Worm (Caenorhabditis elegans) whole organism, L2 larva: Measurements from ENCODE around the gene F35D2.6.

Source experiments
- C34F6.9 ChIP-seq: fragments of 150-350 bp; optimal IDR thresholded peaks from 2 replicates; lab custom pipeline; 2014; ENCODE audit warnings: missing biosample characterization, missing genetic modification characterization
- F13H6.1 ChIP-seq: sonication (generic microtip); optimal IDR thresholded peaks from 2 replicates; lab custom pipeline; 2016; ENCODE audit warnings: missing genetic modification characterization, missing compliant biosample characterization
- Y55F3AM.14 ChIP-seq: fragments of 200-800 bp; sonication (Bioruptor generic); optimal IDR thresholded peaks from 2 replicates; lab custom pipeline; 2018; ENCODE audit warnings: mild to moderate bottlenecking, missing genetic modification characterization, missing compliant biosample characterization
- ZK546.5 ChIP-seq: sonication (generic microtip); optimal IDR thresholded peaks from 2 replicates; lab custom pipeline; 2017; ENCODE audit warnings: missing biosample characterization, missing genetic modification characterization
- ama-1 ChIP-seq: fragments of 150-350 bp; optimal IDR thresholded peaks from 2 replicates; lab custom pipeline; 2018; ENCODE audit warnings: inconsistent platforms
- blmp-1 ChIP-seq: sonication (generic microtip); optimal IDR thresholded peaks from 2 replicates; lab custom pipeline; 2017; ENCODE audit warnings: missing genetic modification characterization, mild to moderate bottlenecking, missing compliant biosample characterization, antibody characterized with exemption, moderate library complexity; ENCODE audit not compliant: insufficient read depth
- ceh-16 ChIP-seq: fragments of 150-350 bp; optimal IDR thresholded peaks from 2 replicates; lab custom pipeline; 2014; ENCODE audit warnings: missing biosample characterization, missing genetic modification characterization
- crh-2 ChIP-seq: sonication (generic microtip); optimal IDR thresholded peaks from 2 replicates; lab custom pipeline; 2017; ENCODE audit warnings: missing biosample characterization, missing genetic modification characterization
- elt-1 ChIP-seq: fragments of 150-350 bp; optimal IDR thresholded peaks from 2 replicates; lab custom pipeline; 2014; ENCODE audit warnings: missing biosample characterization, missing genetic modification characterization
- elt-3 ChIP-seq: sonication (generic microtip); optimal IDR thresholded peaks from 2 replicates; lab custom pipeline; 2017; ENCODE audit warnings: missing biosample characterization, missing genetic modification characterization
- fos-1 ChIP-seq: fragments of 150-350 bp; optimal IDR thresholded peaks from 2 replicates; lab custom pipeline; 2014; ENCODE audit warnings: missing biosample characterization, missing genetic modification characterization
- gmeb-1 ChIP-seq: fragments of 150-350 bp; optimal IDR thresholded peaks from 2 replicates; lab custom pipeline; 2014; ENCODE audit warnings: missing biosample characterization, missing genetic modification characterization
- lin-11 ChIP-seq: fragments of 150-350 bp; sonication (generic microtip); optimal IDR thresholded peaks from 2 replicates; lab custom pipeline; 2014; ENCODE audit warnings: missing biosample characterization, missing genetic modification characterization, inconsistent platforms, mixed read lengths
- lin-13 ChIP-seq: fragments of 150-350 bp; optimal IDR thresholded peaks from 2 replicates; lab custom pipeline; 2014; ENCODE audit warnings: missing biosample characterization, missing genetic modification reagents, missing genetic modification characterization
- lin-39 ChIP-seq: fragments of 150-350 bp; optimal IDR thresholded peaks from 2 replicates; lab custom pipeline; 2014; ENCODE audit warnings: missing biosample characterization, missing genetic modification reagents, missing genetic modification characterization
- mab-5 ChIP-seq: fragments of 150-350 bp; optimal IDR thresholded peaks from 2 replicates; lab custom pipeline; 2014; ENCODE audit warnings: missing biosample characterization, missing genetic modification characterization
- nhr-10 ChIP-seq: sonication (generic microtip); optimal IDR thresholded peaks from 2 replicates; lab custom pipeline; 2017; ENCODE audit warnings: missing biosample characterization, missing genetic modification characterization
- nhr-11 ChIP-seq: fragments of 150-350 bp; optimal IDR thresholded peaks from 2 replicates; lab custom pipeline; 2014; ENCODE audit warnings: missing biosample characterization, missing genetic modification characterization
- nhr-129 ChIP-seq: fragments of 150-350 bp; optimal IDR thresholded peaks from 2 replicates; lab custom pipeline; 2014; ENCODE audit warnings: missing biosample characterization, missing genetic modification characterization
- nhr-23 ChIP-seq: fragments of 150-350 bp; optimal IDR thresholded peaks from 2 replicates; lab custom pipeline; 2014; ENCODE audit warnings: missing biosample characterization, missing genetic modification reagents, missing genetic modification characterization
- nhr-237 ChIP-seq: fragments of 150-350 bp; optimal IDR thresholded peaks from 2 replicates; lab custom pipeline; 2014; ENCODE audit warnings: missing biosample characterization, missing genetic modification characterization
- nhr-25 ChIP-seq: fragments of 150-350 bp; sonication (generic microtip); optimal IDR thresholded peaks from 3 replicates; lab custom pipeline; 2014; ENCODE audit warnings: missing biosample characterization, missing genetic modification characterization
- nhr-77 ChIP-seq: fragments of 150-350 bp; optimal IDR thresholded peaks from 2 replicates; lab custom pipeline; 2014; ENCODE audit warnings: missing biosample characterization, missing genetic modification characterization
- sem-4 ChIP-seq: fragments of 150-350 bp; optimal IDR thresholded peaks from 2 replicates; lab custom pipeline; 2014; ENCODE audit warnings: missing biosample characterization, missing genetic modification reagents, missing genetic modification characterization
- skn-1 ChIP-seq: sonication (generic microtip); optimal IDR thresholded peaks from 2 replicates; lab custom pipeline; 2017; ENCODE audit warnings: missing biosample characterization, missing genetic modification characterization
- sma-3 ChIP-seq: sonication (generic microtip); optimal IDR thresholded peaks from 2 replicates; lab custom pipeline; 2016; ENCODE audit warnings: missing genetic modification reagents, missing genetic modification characterization, missing compliant biosample characterization
- sma-9 ChIP-seq, 2 experiments: fragments of 150-350 bp in 1 of 2; sonication (generic microtip) in 1 of 2; optimal IDR thresholded peaks; 2 replicates each; lab custom pipeline; 2014 to 2016; ENCODE audit warnings: missing genetic modification characterization in 2 of 2, mild to moderate bottlenecking in 1 of 2, missing biosample characterization in 1 of 2, missing compliant biosample characterization in 1 of 2, missing genetic modification reagents in 1 of 2, moderate library complexity in 1 of 2
- snpc-4 ChIP-seq: fragments of 150-350 bp; optimal IDR thresholded peaks from 2 replicates; lab custom pipeline; 2014; ENCODE audit warnings: missing biosample characterization, missing genetic modification characterization
- unc-39 ChIP-seq: fragments of 150-350 bp; optimal IDR thresholded peaks from 2 replicates; lab custom pipeline; 2014; ENCODE audit warnings: missing biosample characterization, missing genetic modification characterization
- unc-55 ChIP-seq: fragments of 150-350 bp; sonication (generic microtip); optimal IDR thresholded peaks from 3 replicates; lab custom pipeline; 2014; ENCODE audit warnings: missing biosample characterization, missing genetic modification reagents, missing genetic modification characterization
- unc-62 ChIP-seq: fragments of 150-350 bp; optimal IDR thresholded peaks from 2 replicates; lab custom pipeline; 2014; ENCODE audit warnings: missing biosample characterization, missing genetic modification reagents, missing genetic modification characterization
- zag-1 ChIP-seq: fragments of 150-350 bp; optimal IDR thresholded peaks from 2 replicates; lab custom pipeline; 2014; ENCODE audit warnings: missing biosample characterization, missing genetic modification characterization
- ztf-1 ChIP-seq: fragments of 200-800 bp; sonication (Bioruptor generic); conservative IDR thresholded peaks from 2 replicates; pipeline ENCODE4 v1.3.6; 2022; ENCODE audit warnings: missing genetic modification characterization, missing compliant biosample characterization
- ztf-11 ChIP-seq: sonication (generic microtip); optimal IDR thresholded peaks from 2 replicates; lab custom pipeline; 2017; ENCODE audit warnings: missing biosample characterization, missing genetic modification characterization

Gene F35D2.6

DNA sequence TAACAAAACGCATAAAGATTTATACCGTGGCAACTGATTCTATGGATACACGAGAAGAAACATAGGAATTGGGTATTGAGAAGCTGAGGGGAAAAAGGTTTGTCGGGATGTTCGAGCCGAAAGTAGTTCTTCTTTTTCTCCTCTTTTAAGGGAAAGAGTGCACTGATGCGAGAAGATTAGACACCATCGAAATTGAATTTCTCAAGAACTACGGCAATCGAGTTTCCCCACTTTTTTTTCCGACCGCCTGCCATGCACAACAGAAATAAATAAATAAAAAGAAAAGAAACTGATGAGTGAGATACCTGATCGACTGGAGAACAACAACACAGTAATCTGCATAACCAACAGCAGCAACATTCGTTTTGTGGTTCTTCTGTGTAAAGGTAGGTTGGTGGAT, 16.8 kb downstream of the F35D2.6 start:
- TF ChIP-seq sma-9 (GFP tag; optimal IDR thresholded peaks at IDR 0.05; lab: Kevin White, UChicago) (peak; percentile 18), sma-9 (tag; optimal IDR thresholded peaks at IDR 0.05; lab: Kevin White, UChicago) (no peak), nhr-237 (no peak)

DNA sequence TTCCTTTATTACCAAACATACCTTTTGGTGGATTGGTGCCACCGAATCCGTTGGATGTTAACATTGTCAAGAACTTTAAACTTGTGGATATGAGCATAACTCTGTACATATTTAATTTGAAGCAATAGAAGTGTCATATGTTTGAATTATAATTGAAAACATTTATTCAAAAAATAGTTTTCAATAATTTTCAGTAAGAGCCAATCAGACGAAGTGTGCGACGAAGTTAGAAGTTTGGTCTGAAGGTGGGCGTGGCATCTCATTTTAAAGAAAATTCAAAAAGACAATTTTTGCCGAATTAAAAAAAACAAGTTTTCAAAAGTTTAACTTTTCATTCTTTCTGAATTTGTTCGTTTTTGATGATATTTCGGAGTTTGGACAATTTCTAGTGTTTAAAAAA, 17.3 kb downstream of the F35D2.6 start, which contains the start of gene syd-1:
TSS of gene syd-1 (minus strand) at position 101 of the 400 bp plus-strand sequence.
- no peak for TF ChIP-seq elt-1 (tag; lab: Kevin White, UChicago)
- no peak for TF ChIP-seq lin-39
- no peak for TF ChIP-seq zag-1 (tag; lab: Kevin White, UChicago)
- TF ChIP-seq nhr-11, result no peak
- TF ChIP-seq ceh-16, result no peak
- TF ChIP-seq crh-2 (tag; lab: Kevin White, UChicago), result no peak

DNA sequence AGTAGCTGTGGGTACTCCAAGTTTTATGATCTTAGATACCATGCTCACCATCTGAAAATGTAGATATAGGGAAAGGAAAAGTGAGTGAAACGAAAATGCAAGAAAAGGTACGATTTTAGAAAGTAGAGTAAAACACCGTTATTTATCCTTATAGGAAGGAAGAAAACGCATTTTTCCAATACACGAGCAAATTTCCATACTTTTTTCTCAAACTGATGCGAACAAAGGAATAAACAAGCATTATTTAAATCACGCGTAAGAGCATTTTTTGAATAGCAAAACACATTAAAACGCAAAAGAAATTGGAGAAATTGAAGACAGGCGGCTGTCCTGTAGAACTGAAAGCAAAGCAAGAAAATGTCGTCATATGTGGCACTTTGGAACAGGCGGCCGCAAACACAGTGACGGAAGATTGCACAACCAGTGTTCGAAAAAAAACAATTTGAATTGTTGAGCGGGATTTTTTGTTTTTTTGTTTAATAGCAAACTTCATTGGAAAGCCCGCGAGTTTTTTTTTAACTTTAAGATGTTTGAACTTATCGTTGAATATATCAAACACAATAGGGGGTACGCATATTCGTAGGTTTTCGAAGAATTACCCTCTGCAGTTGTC, 21.3 kb downstream of the F35D2.6 start, which contains the start of gene pgam-5:
TSS of gene pgam-5 (minus strand) at position 51 of the 613 bp plus-strand sequence.
- TF ChIP-seq elt-3 (no peak), nhr-77 (tag; lab: Kevin White, UChicago) (no peak), nhr-129 (tag; lab: Kevin White, UChicago) (peak; percentile 4)
- TF ChIP-seq, all 48 proteins: peak for 1

DNA sequence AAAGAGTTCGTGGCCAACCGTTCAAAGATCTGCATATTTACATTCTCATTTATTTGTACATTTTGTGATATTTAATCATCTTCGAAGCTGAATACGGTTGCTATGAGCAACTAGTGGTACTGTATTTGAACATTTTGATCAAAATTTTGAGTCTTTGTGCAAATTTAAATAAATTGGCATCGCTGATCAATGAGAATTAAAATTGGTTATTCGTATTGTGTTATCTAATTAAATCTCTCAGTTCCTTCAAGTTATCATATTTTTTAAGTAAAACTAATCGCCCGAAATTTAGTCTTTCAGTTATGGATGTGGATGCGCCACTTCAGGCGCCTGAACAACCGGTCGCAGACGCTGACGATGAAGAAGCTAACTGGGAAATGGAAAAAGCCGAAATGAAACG, 21.8 kb downstream of the F35D2.6 start, which contains the start of gene npp-21:
TSS of gene npp-21 (plus strand) at position 301 of the 400 bp plus-strand sequence.
- TF ChIP-seq fos-1 (no peak), mab-5 (no peak), lin-13 (no peak), skn-1 (tag; lab: Kevin White, UChicago) (no peak), gmeb-1 (tag; lab: Kevin White, UChicago) (no peak), crh-2 (tag; lab: Kevin White, UChicago) (no peak), nhr-129 (tag; lab: Kevin White, UChicago) (no peak), unc-39 (tag; lab: Kevin White, UChicago) (no peak), C34F6.9 (no peak), unc-55 (no peak), nhr-77 (tag; lab: Kevin White, UChicago) (no peak)

DNA sequence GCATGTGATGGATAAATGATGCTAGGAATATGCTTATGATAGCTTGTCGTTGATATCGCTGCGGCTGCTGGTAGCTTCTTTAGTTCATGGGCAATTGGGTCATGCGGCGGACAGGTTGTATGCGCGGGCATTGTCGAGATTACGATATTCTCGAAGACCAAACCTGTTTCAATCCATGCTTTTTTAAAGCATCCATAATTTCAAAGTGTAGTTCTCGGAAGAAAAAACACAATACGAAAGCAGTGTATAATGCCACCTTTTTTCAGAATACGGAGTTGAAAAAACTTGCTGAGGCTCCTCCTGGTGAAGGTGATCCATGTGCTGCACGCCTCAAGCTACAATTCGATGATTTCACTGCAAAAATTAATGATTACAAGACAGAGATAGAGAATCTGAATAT, 27.8 kb downstream of the F35D2.6 start, which contains the start of gene osm-8:
TSS of gene osm-8 (minus strand) at position 101 of the 400 bp plus-strand sequence.
- TF ChIP-seq ceh-16 (no peak), unc-55 (no peak), nhr-23 (tag; lab: Kevin White, UChicago) (no peak), mab-5 (no peak)
- TF ChIP-seq, all 48 proteins: peak for 0

DNA sequence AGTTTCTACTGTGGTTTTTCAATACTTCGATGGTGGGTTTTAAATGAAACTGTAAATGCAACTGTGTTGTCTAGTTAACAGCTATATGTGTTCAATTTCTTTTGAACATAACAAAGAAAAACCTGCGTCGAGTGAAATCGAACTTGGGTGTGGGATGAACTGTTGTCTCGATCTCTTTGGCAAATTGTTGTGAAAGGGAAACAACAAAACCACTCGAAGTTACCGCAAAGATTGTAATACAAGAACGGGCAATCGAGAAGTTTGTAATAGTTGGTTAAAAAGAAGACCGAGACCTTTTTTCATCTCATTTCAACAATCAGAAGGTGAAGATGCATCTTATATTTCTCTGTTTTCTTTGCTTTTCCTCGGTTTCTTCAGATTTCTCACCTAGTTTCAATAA, 30.4 kb downstream of the F35D2.6 start, which contains the start of gene lips-17:
TSS of gene lips-17 (plus strand) at position 301 of the 400 bp plus-strand sequence.
- no peak for TF ChIP-seq crh-2 (tag; lab: Kevin White, UChicago)
- TF ChIP-seq zag-1 (tag; lab: Kevin White, UChicago), result no peak
- no peak for TF ChIP-seq ztf-1 (GFP tag; lab: Robert Waterston, UW)
- TF ChIP-seq sma-3 (GFP tag; lab: Kevin White, UChicago), result no peak
- TF ChIP-seq blmp-1, result no peak
- no peak for TF ChIP-seq sem-4 (tag; lab: Kevin White, UChicago)
- no peak for TF ChIP-seq nhr-11
- TF ChIP-seq lin-39, result no peak
- no peak for TF ChIP-seq unc-62 (GFP tag; lab: Kevin White, UChicago)
- TF ChIP-seq ama-1, result no peak
- TF ChIP-seq sma-9 (GFP tag; optimal IDR thresholded peaks at IDR 0.05; lab: Kevin White, UChicago), result no peak
- TF ChIP-seq sma-9 (tag; optimal IDR thresholded peaks at IDR 0.05; lab: Kevin White, UChicago), result no peak
- no peak for TF ChIP-seq lin-11
- TF ChIP-seq, all 48 proteins: peak for 0

DNA sequence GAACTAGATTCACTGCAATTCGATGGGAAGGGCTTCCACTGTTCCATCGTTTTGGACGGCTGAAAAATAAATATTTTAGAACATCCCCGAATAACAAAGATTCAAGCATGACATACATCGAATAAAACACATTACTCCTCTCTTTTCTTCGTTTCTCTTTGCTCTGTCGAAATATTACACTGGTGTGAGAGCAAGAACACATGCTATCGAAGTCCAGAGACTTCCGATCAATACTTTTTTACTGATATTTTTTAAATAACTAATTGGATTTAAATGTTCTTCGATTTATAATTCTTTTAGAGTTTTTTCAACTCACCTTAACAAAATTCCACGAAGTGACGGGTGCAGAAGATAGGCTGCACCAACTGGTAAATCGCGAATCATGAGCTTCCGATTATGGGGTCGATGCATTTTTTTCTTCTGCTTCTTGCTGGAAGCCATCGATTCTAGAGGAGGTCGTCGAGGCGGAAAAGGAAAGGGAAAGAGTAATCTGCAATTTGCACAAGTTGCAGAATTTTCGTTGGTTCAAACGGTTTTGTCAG, 35.8 kb downstream of the F35D2.6 start, which contains the start of the genes oig-4 and R07G3.7:
TSS of gene oig-4 (plus strand) at position 301 of the 542 bp plus-strand sequence.
TSS of gene R07G3.7 (minus strand) at position 492 of the 542 bp plus-strand sequence.
- no peak for TF ChIP-seq ztf-11 (tag; lab: Kevin White, UChicago)
- no peak for TF ChIP-seq nhr-129 (tag; lab: Kevin White, UChicago)
- no peak for TF ChIP-seq F13H6.1
- TF ChIP-seq sem-4 (tag; lab: Kevin White, UChicago), result no peak
- no peak for TF ChIP-seq Y55F3AM.14 (GFP tag; lab: Kevin White, UChicago)
- TF ChIP-seq ZK546.5 (tag; lab: Kevin White, UChicago), result no peak
- no peak for TF ChIP-seq nhr-10 (tag; lab: Kevin White, UChicago)
- TF ChIP-seq blmp-1, result no peak
- no peak for TF ChIP-seq snpc-4 (tag; lab: Kevin White, UChicago)
- TF ChIP-seq nhr-25 (tag; lab: Kevin White, UChicago), result no peak
- TF ChIP-seq, all 48 proteins: peak for 0
